Worm (Caenorhabditis elegans): ENCODE results near the gene sel-5.

The sel-5 gene

ce11 chrIII:4560393-4560890 is 17.8 kb downstream of the sel-5 start (continued):
- TF ChIP-seq mes-4 (tag; optimal IDR thresholded peaks at IDR 0.05) (no peak), ztf-22 (GFP tag; optimal IDR thresholded peaks at IDR 0.05) (peak; percentile 22), snpc-4 (GFP tag; optimal IDR thresholded peaks at IDR 0.05) (no peak), snpc-4 (tag; optimal IDR thresholded peaks at IDR 0.05) (peak in 2 of 4 experiments; percentile 6 to 10), dox-1 (GFP tag; IDR thresholded peaks at IDR 0.05) (peak; percentile 71), madf-3 (GFP tag; IDR thresholded peaks at IDR 0.05) (no peak), hrde-1 (tag; optimal IDR thresholded peaks at IDR 0.05; ENCODE audit: borderline replicate concordance) (no peak), cebp-1 (GFP tag; IDR thresholded peaks at IDR 0.05) (no peak), cebp-1 (tag; optimal IDR thresholded peaks at IDR 0.05) (peak; percentile 53), zfh-2 (GFP tag; conservative IDR thresholded peaks at IDR 0.05) (peak; percentile 87), F55B11.4 (tag; optimal IDR thresholded peaks at IDR 0.05; ENCODE audit: borderline replicate concordance, insufficient read depth) (no peak), aptf-3 (GFP tag; IDR thresholded peaks at IDR 0.05) (no peak), lin-26 (GFP tag; IDR thresholded peaks at IDR 0.05) (no peak), dpff-1 (tag; optimal IDR thresholded peaks at IDR 0.05) (no peak), nfya-1 (tag; optimal IDR thresholded peaks at IDR 0.05; ENCODE audit: borderline replicate concordance, insufficient read depth) (no peak), snpc-3.4 (tag; optimal IDR thresholded peaks at IDR 0.05) (no peak), lin-54 (GFP tag; optimal IDR thresholded peaks at IDR 0.05) (no peak), nhr-80 (tag; optimal IDR thresholded peaks at IDR 0.05) (peak; percentile 70), mxl-1 (tag; optimal IDR thresholded peaks at IDR 0.05) (no peak), let-607 (tag; optimal IDR thresholded peaks at IDR 0.05) (no peak), C06A6.2 (GFP tag; conservative IDR thresholded peaks at IDR 0.05) (0 out of 2 replicates have a peak, but pooled peaks have one; percentile 49), ets-4 (GFP tag; optimal IDR thresholded peaks at IDR 0.05) (no peak), egrh-3 (GFP tag; IDR thresholded peaks at IDR 0.05) (no peak), snpc-1.1 (tag; optimal IDR thresholded peaks at IDR 0.05; ENCODE audit: insufficient read depth) (no peak), mcd-1 (GFP tag; IDR thresholded peaks at IDR 0.05) (peak; percentile 50), fkh-3 (tag; optimal IDR thresholded peaks at IDR 0.05) (no peak), sdz-38 (tag; optimal IDR thresholded peaks at IDR 0.05) (no peak), Y56A3A.18 (GFP tag; IDR thresholded peaks at IDR 0.05) (no peak), cebp-2 (GFP tag; IDR thresholded peaks at IDR 0.05) (no peak), egl-44 (GFP tag; IDR thresholded peaks at IDR 0.05) (no peak), pbrm-1 (GFP tag; IDR thresholded peaks at IDR 0.05) (peak; percentile 72), tbx-9 (tag; optimal IDR thresholded peaks at IDR 0.05; ENCODE audit: borderline replicate concordance) (no peak), Y79H2A.3 (GFP tag; conservative IDR thresholded peaks at IDR 0.05) (no peak), attf-5 (GFP tag; optimal IDR thresholded peaks at IDR 0.05) (peak; percentile 35), ZK185.1 (tag; optimal IDR thresholded peaks at IDR 0.05; ENCODE audit: poor library complexity, severe bottlenecking) (no peak), mel-28 (tag; optimal IDR thresholded peaks at IDR 0.05; ENCODE audit: borderline replicate concordance) (no peak), ceh-40 (GFP tag; IDR thresholded peaks at IDR 0.05) (no peak), lin-35 (GFP tag; optimal IDR thresholded peaks at IDR 0.05) (peak in 1 of 3 experiments; percentile 36), B0336.3 (GFP tag; IDR thresholded peaks at IDR 0.05) (peak; percentile 64), ekl-4 (GFP tag; IDR thresholded peaks at IDR 0.05) (no peak), gei-17 (GFP tag; optimal IDR thresholded peaks at IDR 0.05) (no peak), T26A5.8 (tag; optimal IDR thresholded peaks at IDR 0.05) (no peak), ztf-25 (GFP tag; IDR thresholded peaks at IDR 0.05) (no peak), ztf-28 (GFP tag; IDR thresholded peaks at IDR 0.05) (no peak), F33H1.4 (GFP tag; IDR thresholded peaks at IDR 0.05) (no peak), hlh-12 (tag; optimal IDR thresholded peaks at IDR 0.05) (no peak), hmg-20 (GFP tag; IDR thresholded peaks at IDR 0.05) (no peak), tlf-1 (GFP tag; optimal IDR thresholded peaks at IDR 0.05) (no peak), ceh-58 (GFP tag; IDR thresholded peaks at IDR 0.05) (no peak)

Data from whole organism, young adult.